Fruit fly (Drosophila melanogaster): ENCODE results near the gene CG11634.

DNA sequence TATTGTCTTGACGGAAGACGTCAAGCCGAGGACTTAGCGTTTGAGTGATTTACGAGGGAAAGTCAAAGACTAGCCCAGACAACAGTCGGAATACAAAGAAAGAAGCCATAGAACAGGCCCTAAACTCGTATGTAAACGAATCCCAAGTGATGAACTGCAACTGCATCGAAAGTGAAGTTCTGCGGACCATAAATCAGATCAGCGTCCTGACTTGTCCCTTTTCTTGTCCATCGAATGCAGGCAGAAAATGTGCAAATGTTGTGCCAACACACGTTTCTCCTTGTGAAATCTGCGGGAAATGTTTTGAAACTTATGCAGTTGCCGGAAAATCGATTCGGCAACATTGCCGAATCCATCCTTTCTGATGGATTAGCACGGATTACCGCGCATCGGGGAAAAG lies 39.1 kb upstream of the CG11634 start:
- TF ChIP-seq bab1 (GFP tag; optimal IDR thresholded peaks at IDR 0.05) (no peak), kay (GFP tag; ENCODE audit: borderline replicate concordance) (no peak), tj (GFP tag; optimal IDR thresholded peaks at IDR 0.05) (no peak), CG12768 (GFP tag; optimal IDR thresholded peaks at IDR 0.05) (no peak), Clk (GFP tag; optimal IDR thresholded peaks at IDR 0.05) (no peak)
